Worm (Caenorhabditis elegans) whole organism, L3 larva: ENCODE measurements around the gene C27D6.15.

Experiments
- fkh-10 ChIP-seq: sonication (generic microtip); optimal IDR thresholded peaks from 2 replicates; lab custom pipeline; 2017; ENCODE audit warnings: missing biosample characterization, missing genetic modification reagents, missing genetic modification characterization
- lin-39 ChIP-seq: fragments of 150-350 bp; optimal IDR thresholded peaks from 2 replicates; lab custom pipeline; 2018; ENCODE audit warnings: missing biosample characterization, missing genetic modification reagents, missing genetic modification characterization

DNA sequence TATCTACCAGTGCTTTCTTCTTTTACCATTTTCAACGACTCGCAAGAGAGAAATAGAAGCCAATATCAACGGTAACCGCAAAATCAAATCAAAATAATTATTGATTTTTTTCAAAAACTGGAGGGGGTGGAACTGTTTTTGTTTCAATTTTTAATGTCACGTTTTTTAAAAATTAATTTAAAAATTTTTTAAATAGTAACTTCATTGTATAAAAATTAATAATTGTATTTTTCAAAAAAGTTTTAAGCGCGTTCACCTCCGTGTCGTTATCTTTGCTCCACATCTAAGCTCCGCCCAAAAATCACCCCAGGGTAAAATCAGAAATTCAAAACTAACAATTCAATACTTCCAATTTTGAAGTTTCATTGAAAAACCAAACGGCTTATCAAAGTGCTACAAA, 10.6 kb upstream of the C27D6.15 start, which contains the start of gene C27D6.11:
- TF ChIP-seq lin-39 (tag; lab: Kevin White, UChicago): no peak
- TF ChIP-seq fkh-10 (GFP tag; lab: Kevin White, UChicago): no peak
